Fruit fly (Drosophila melanogaster) whole organism, prepupa: ENCODE results near the gene CG42680.

Experiments used
- Blimp-1 ChIP-seq: fragments of 200-800 bp; sonication (Bioruptor generic); optimal IDR thresholded peaks from 3 replicates; lab custom pipeline; 2017; ENCODE audit warnings: missing biosample characterization, missing genetic modification characterization, mild to moderate bottlenecking, moderate library complexity, missing genetic modification reagents
- CG10631 ChIP-seq: fragments of 200-800 bp; sonication (Bioruptor generic); optimal IDR thresholded peaks from 2 replicates; lab custom pipeline; 2016; ENCODE audit warnings: missing biosample characterization, missing genetic modification characterization
- CG10669 ChIP-seq: fragments of 200-800 bp; sonication (Bioruptor generic); optimal IDR thresholded peaks from 3 replicates; lab custom pipeline; 2018; ENCODE audit warnings: missing biosample characterization, mild to moderate bottlenecking, missing genetic modification characterization, moderate library complexity
- CG11762 ChIP-seq: fragments of 200-800 bp; sonication (Bioruptor generic); optimal IDR thresholded peaks from 3 replicates; lab custom pipeline; 2016; ENCODE audit warnings: missing biosample characterization, missing genetic modification characterization; ENCODE audit not compliant: insufficient read depth
- CG11902 ChIP-seq: fragments of 200-800 bp; sonication (Bioruptor generic); optimal IDR thresholded peaks from 3 replicates; lab custom pipeline; 2016; ENCODE audit warnings: missing biosample characterization, missing genetic modification characterization
- CG1621 ChIP-seq: fragments of 200-800 bp; sonication (Bioruptor generic); optimal IDR thresholded peaks from 3 replicates; lab custom pipeline; 2018; ENCODE audit warnings: missing biosample characterization, mild to moderate bottlenecking, missing genetic modification characterization
- CG16779 ChIP-seq: fragments of 200-800 bp; sonication (Bioruptor generic); optimal IDR thresholded peaks from 3 replicates; lab custom pipeline; 2017; ENCODE audit warnings: missing biosample characterization, mild to moderate bottlenecking, missing genetic modification characterization
- CG31627 ChIP-seq: fragments of 200-800 bp; sonication (Bioruptor generic); optimal IDR thresholded peaks from 3 replicates; lab custom pipeline; 2016; ENCODE audit warnings: missing biosample characterization, missing genetic modification characterization
- CG32006 ChIP-seq: fragments of 200-800 bp; sonication (Bioruptor generic); optimal IDR thresholded peaks from 3 replicates; lab custom pipeline; 2017; ENCODE audit warnings: missing biosample characterization, mild to moderate bottlenecking, missing genetic modification characterization
- CG34406 ChIP-seq: fragments of 200-800 bp; sonication (Bioruptor generic); optimal IDR thresholded peaks from 3 replicates; lab custom pipeline; 2016; ENCODE audit warnings: missing biosample characterization, missing genetic modification characterization
- CG3919 ChIP-seq: fragments of 200-800 bp; sonication (Bioruptor generic); optimal IDR thresholded peaks from 3 replicates; lab custom pipeline; 2016; ENCODE audit warnings: missing biosample characterization, missing genetic modification characterization
- CG4318 ChIP-seq: fragments of 200-800 bp; sonication (Bioruptor generic); optimal IDR thresholded peaks from 3 replicates; lab custom pipeline; 2017; ENCODE audit warnings: missing biosample characterization, mild to moderate bottlenecking, missing genetic modification characterization
- CG6163 ChIP-seq: fragments of 200-800 bp; sonication (Bioruptor generic); IDR thresholded peaks from 3 replicates; pipeline ENCODE4 v1.3.6; 2022; ENCODE audit warnings: missing biosample characterization, missing genetic modification characterization
- CG6276 ChIP-seq: fragments of 200-800 bp; sonication (Bioruptor generic); optimal IDR thresholded peaks from 2 replicates; lab custom pipeline; 2017; ENCODE audit warnings: missing biosample characterization, mild to moderate bottlenecking, missing genetic modification characterization
- CG6792 ChIP-seq: fragments of 200-800 bp; sonication (Bioruptor generic); optimal IDR thresholded peaks from 3 replicates; lab custom pipeline; 2016; ENCODE audit warnings: missing biosample characterization, missing genetic modification characterization
- CG6854 ChIP-seq: fragments of 200-800 bp; sonication (Bioruptor generic); optimal IDR thresholded peaks from 2 replicates; lab custom pipeline; 2017; ENCODE audit warnings: missing biosample characterization, mild to moderate bottlenecking, missing genetic modification characterization
- CG8119 ChIP-seq: fragments of 200-800 bp; sonication (Bioruptor generic); IDR thresholded peaks from 3 replicates; pipeline ENCODE4 v1.3.6; 2022; ENCODE audit warnings: missing biosample characterization, missing genetic modification characterization
- CG8319 ChIP-seq: fragments of 200-800 bp; sonication (Bioruptor generic); optimal IDR thresholded peaks from 3 replicates; lab custom pipeline; 2016; ENCODE audit warnings: missing biosample characterization, missing genetic modification characterization
- CG8632 ChIP-seq: fragments of 200-800 bp; sonication (Bioruptor generic); optimal IDR thresholded peaks from 3 replicates; lab custom pipeline; 2016; ENCODE audit warnings: missing biosample characterization, missing genetic modification characterization
- CG9139 ChIP-seq: fragments of 200-800 bp; sonication (Bioruptor generic); optimal IDR thresholded peaks from 3 replicates; lab custom pipeline; 2017; ENCODE audit warnings: missing biosample characterization, mild to moderate bottlenecking, missing genetic modification characterization
- Eip75B ChIP-seq: fragments of 200-800 bp; sonication (Bioruptor generic); optimal IDR thresholded peaks from 3 replicates; lab custom pipeline; 2016; ENCODE audit warnings: missing biosample characterization, missing genetic modification characterization
- Eip78C ChIP-seq: fragments of 200-800 bp; sonication (Bioruptor generic); peaks from one replicate; lab custom pipeline; 2016; ENCODE audit warnings: missing biosample characterization, missing genetic modification characterization
- Ets21C ChIP-seq: fragments of 200-800 bp; sonication (Bioruptor generic); optimal IDR thresholded peaks from 3 replicates; lab custom pipeline; 2016; ENCODE audit warnings: missing biosample characterization, missing genetic modification characterization
- Gug ChIP-seq: fragments of 200-800 bp; sonication (Bioruptor generic); IDR thresholded peaks from 2 replicates; pipeline ENCODE4 v1.3.6; 2022; ENCODE audit warnings: missing biosample characterization, missing genetic modification characterization
- Hr38 ChIP-seq: sonication (Bioruptor generic); optimal IDR thresholded peaks from 2 replicates; lab custom pipeline; 2016; ENCODE audit warnings: missing biosample characterization, missing genetic modification characterization
- Hr39 ChIP-seq: fragments of 200-800 bp; sonication (Bioruptor generic); optimal IDR thresholded peaks from 2 replicates; lab custom pipeline; 2016; ENCODE audit warnings: missing biosample characterization, missing genetic modification characterization
- Hr4 ChIP-seq: fragments of 200-800 bp; sonication (Bioruptor generic); optimal IDR thresholded peaks from 3 replicates; lab custom pipeline; 2016; ENCODE audit warnings: missing biosample characterization, missing genetic modification characterization
- Met ChIP-seq: fragments of 200-800 bp; sonication (Bioruptor generic); optimal IDR thresholded peaks from 3 replicates; lab custom pipeline; 2016; ENCODE audit warnings: missing biosample characterization, missing genetic modification characterization
- OdsH ChIP-seq: fragments of 200-800 bp; sonication (Bioruptor generic); optimal IDR thresholded peaks from 3 replicates; lab custom pipeline; 2016; ENCODE audit warnings: missing biosample characterization, missing genetic modification characterization
- Smox ChIP-seq: fragments of 200-800 bp; sonication (Bioruptor generic); optimal IDR thresholded peaks from 3 replicates; lab custom pipeline; 2016; ENCODE audit warnings: missing biosample characterization, missing genetic modification characterization
- Sox102F ChIP-seq: fragments of 200-800 bp; sonication (Bioruptor generic); optimal IDR thresholded peaks from 2 replicates; lab custom pipeline; 2016; ENCODE audit warnings: missing biosample characterization, mild to moderate bottlenecking, missing genetic modification characterization
- Sox14 ChIP-seq: fragments of 200-800 bp; sonication (Bioruptor generic); optimal IDR thresholded peaks from 3 replicates; lab custom pipeline; 2016; ENCODE audit warnings: missing biosample characterization, missing genetic modification characterization
- achi ChIP-seq: fragments of 200-800 bp; sonication (Bioruptor generic); optimal IDR thresholded peaks from 3 replicates; lab custom pipeline; 2016; ENCODE audit warnings: missing biosample characterization, missing genetic modification characterization
- acj6 ChIP-seq: fragments of 200-800 bp; sonication (Bioruptor generic); optimal IDR thresholded peaks from 3 replicates; lab custom pipeline; 2016; ENCODE audit warnings: missing biosample characterization, missing genetic modification characterization
- cyc ChIP-seq: fragments of 200-800 bp; sonication (Bioruptor generic); optimal IDR thresholded peaks from 3 replicates; lab custom pipeline; 2016; ENCODE audit warnings: missing biosample characterization, missing genetic modification characterization
- dac ChIP-seq: fragments of 200-800 bp; sonication (Bioruptor generic); optimal IDR thresholded peaks from 2 replicates; lab custom pipeline; 2017; ENCODE audit warnings: missing biosample characterization, mild to moderate bottlenecking, missing genetic modification characterization
- dsx ChIP-seq: fragments of 200-800 bp; optimal IDR thresholded peaks from 3 replicates; lab custom pipeline; 2019; ENCODE audit warnings: missing biosample characterization, mild to moderate bottlenecking, missing genetic modification characterization, moderate library complexity; ENCODE audit not compliant: poor library complexity, severe bottlenecking
- eg ChIP-seq: fragments of 200-800 bp; sonication (Bioruptor generic); IDR thresholded peaks from 3 replicates; pipeline ENCODE4 v1.3.6; 2022; ENCODE audit warnings: missing biosample characterization, missing genetic modification characterization
- esn ChIP-seq: fragments of 200-800 bp; sonication (Bioruptor generic); optimal IDR thresholded peaks from 2 replicates; lab custom pipeline; 2016; ENCODE audit warnings: missing biosample characterization, mild to moderate bottlenecking, missing genetic modification characterization, moderate library complexity
- fd59A ChIP-seq: fragments of 200-800 bp; sonication (Bioruptor generic); optimal IDR thresholded peaks from 2 replicates; lab custom pipeline; 2017; ENCODE audit warnings: missing biosample characterization, mild to moderate bottlenecking, missing genetic modification characterization, missing genetic modification reagents
- fkh ChIP-seq: fragments of 200-800 bp; sonication (Bioruptor generic); optimal IDR thresholded peaks from 3 replicates; lab custom pipeline; 2017; ENCODE audit warnings: missing biosample characterization, mild to moderate bottlenecking, missing genetic modification characterization, moderate library complexity
- lz ChIP-seq: fragments of 200-800 bp; sonication (Bioruptor generic); optimal IDR thresholded peaks from 3 replicates; lab custom pipeline; 2016; ENCODE audit warnings: missing biosample characterization, missing genetic modification characterization
- net ChIP-seq: fragments of 200-800 bp; sonication (Bioruptor generic); optimal IDR thresholded peaks from 3 replicates; lab custom pipeline; 2016; ENCODE audit warnings: missing biosample characterization, missing genetic modification characterization
- pdm3 ChIP-seq: fragments of 200-800 bp; sonication (Bioruptor generic); optimal IDR thresholded peaks from 3 replicates; lab custom pipeline; 2016; ENCODE audit warnings: missing biosample characterization, missing genetic modification characterization
- spab ChIP-seq: fragments of 200-800 bp; sonication (Bioruptor generic); optimal IDR thresholded peaks from 2 replicates; lab custom pipeline; 2017; ENCODE audit warnings: missing biosample characterization, mild to moderate bottlenecking, missing genetic modification characterization, missing genetic modification reagents
- ss ChIP-seq, 2 experiments: fragments of 200-800 bp; sonication (Bioruptor generic); optimal IDR thresholded peaks; 2 replicates in 1 of 2; 3 replicates in 1 of 2; lab custom pipeline; 2017 to 2018; ENCODE audit warnings: mild to moderate bottlenecking in 2 of 2, missing biosample characterization in 2 of 2, missing genetic modification characterization in 2 of 2, moderate library complexity in 1 of 2
- svp ChIP-seq: fragments of 200-800 bp; sonication (Bioruptor generic); peaks from one replicate; lab custom pipeline; 2016; ENCODE audit warnings: missing biosample characterization, missing genetic modification characterization
- topi ChIP-seq: fragments of 200-800 bp; sonication (Bioruptor generic); optimal IDR thresholded peaks from 3 replicates; lab custom pipeline; 2016; ENCODE audit warnings: missing biosample characterization, missing genetic modification characterization
- vri ChIP-seq: fragments of 200-800 bp; sonication (Bioruptor generic); optimal IDR thresholded peaks from 3 replicates; lab custom pipeline; 2016; ENCODE audit warnings: missing biosample characterization, mild to moderate bottlenecking, missing genetic modification characterization

The CG42680 gene

DNA sequence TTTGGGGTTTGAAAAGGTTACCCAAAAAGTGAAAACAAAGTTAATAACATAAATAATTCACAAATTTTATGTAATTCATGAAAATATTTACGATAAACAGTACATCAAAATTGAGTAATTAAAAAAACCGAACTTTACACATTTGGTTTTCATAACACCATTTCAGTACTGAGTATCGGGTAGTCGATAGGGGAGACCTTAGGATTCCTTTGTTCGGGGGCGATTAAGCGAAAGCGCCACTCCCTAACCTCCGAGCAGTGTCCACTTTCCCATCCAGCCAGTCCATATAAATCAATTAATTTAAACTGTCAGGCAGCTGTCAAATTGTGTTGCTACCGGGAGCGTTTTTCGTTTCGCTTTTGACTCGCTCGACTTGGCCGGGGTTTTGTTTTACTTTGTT lies 25.7 kb downstream of the CG42680 start:
- peak; percentile 79 for TF ChIP-seq Eip78C (GFP tag; lab: Kevin White, UChicago)
- TF ChIP-seq CG32006: no peak
- no peak for TF ChIP-seq spab (GFP tag; lab: Kevin White, UChicago)
- peak; percentile 27 for TF ChIP-seq Eip75B (GFP tag; lab: Kevin White, UChicago)
- TF ChIP-seq CG10669: no peak
- TF ChIP-seq esn (GFP tag; lab: Kevin White, UChicago): peak; percentile 68
- TF ChIP-seq Hr39 (GFP tag; lab: Kevin White, UChicago): peak; percentile 72
- no peak for TF ChIP-seq Gug (GFP tag; lab: Robert Waterston, UW)
- TF ChIP-seq Hr4 (GFP tag; lab: Kevin White, UChicago): peak; percentile 12
- TF ChIP-seq cyc (GFP tag; lab: Kevin White, UChicago): peak; percentile 9
- peak; percentile 63 for TF ChIP-seq lz (GFP tag; lab: Kevin White, UChicago)
- TF ChIP-seq CG16779 (tag; lab: Kevin White, UChicago): no peak
- no peak for TF ChIP-seq dsx (GFP tag; lab: Kevin White, UChicago)
- no peak for TF ChIP-seq CG6276 (GFP tag; lab: Kevin White, UChicago)
- TF ChIP-seq CG6854 (GFP tag; lab: Kevin White, UChicago): peak; percentile 0
- no peak for TF ChIP-seq CG8319 (GFP tag; lab: Kevin White, UChicago)
- no peak for TF ChIP-seq Hr38
- TF ChIP-seq CG1621 (tag; lab: Kevin White, UChicago): no peak
- TF ChIP-seq eg: no peak
- no peak for TF ChIP-seq ss (GFP tag; optimal IDR thresholded peaks at IDR 0.05; lab: Kevin White, UChicago)
- TF ChIP-seq achi (GFP tag; lab: Kevin White, UChicago): peak; percentile 13
- peak; percentile 64 for TF ChIP-seq Sox102F (GFP tag; lab: Kevin White, UChicago)
- TF ChIP-seq CG8119: no peak
- TF ChIP-seq CG4318 (GFP tag; lab: Kevin White, UChicago): no peak
- TF ChIP-seq net (GFP tag; lab: Kevin White, UChicago): no peak
- TF ChIP-seq Smox (GFP tag; lab: Kevin White, UChicago): peak; percentile 54
- peak; percentile 24 for TF ChIP-seq CG34406
- peak; percentile 58 for TF ChIP-seq Sox14 (GFP tag; lab: Kevin White, UChicago)
- no peak for TF ChIP-seq CG9139
- no peak for TF ChIP-seq CG11902 (GFP tag; lab: Kevin White, UChicago)
- peak; percentile 43 for TF ChIP-seq CG6792 (GFP tag; lab: Kevin White, UChicago)
- peak; percentile 21 for TF ChIP-seq OdsH (GFP tag; lab: Kevin White, UChicago)
- TF ChIP-seq fd59A (GFP tag; lab: Kevin White, UChicago): no peak
- TF ChIP-seq Blimp-1 (GFP tag; lab: Kevin White, UChicago): peak; percentile 73
- TF ChIP-seq CG6163 (GFP tag; lab: Robert Waterston, UW): 0 out of 3 replicates have a peak, but pooled peaks have one; percentile 17
- TF ChIP-seq Ets21C: peak; percentile 38
- peak; percentile 71 for TF ChIP-seq Met (GFP tag; lab: Kevin White, UChicago)
- TF ChIP-seq vri: peak; percentile 14
- no peak for TF ChIP-seq CG11762 (GFP tag; lab: Kevin White, UChicago)
- no peak for TF ChIP-seq fkh (GFP tag; lab: Kevin White, UChicago)
- TF ChIP-seq acj6 (GFP tag; lab: Kevin White, UChicago): peak; percentile 27
- peak; percentile 82 for TF ChIP-seq svp
- no peak for TF ChIP-seq CG10631 (GFP tag; lab: Kevin White, UChicago)
- TF ChIP-seq CG31627 (GFP tag; lab: Kevin White, UChicago): peak; percentile 64
- TF ChIP-seq topi (GFP tag; lab: Kevin White, UChicago): peak; percentile 44
- no peak for TF ChIP-seq dac (GFP tag; lab: Kevin White, UChicago)
- peak; percentile 23 for TF ChIP-seq pdm3 (GFP tag; lab: Kevin White, UChicago)
- peak; percentile 7 for TF ChIP-seq CG8632 (GFP tag; lab: Kevin White, UChicago)
- TF ChIP-seq CG3919 (GFP tag; lab: Kevin White, UChicago): peak; percentile 23
